Fruit fly (Drosophila melanogaster) whole organism, embryonic: Measurements from ENCODE around the gene puc.
A peak's percentile ranks its signal among the peaks of the same experiment; 100 is the strongest.

ENCODE experiments used
- Ada2b ChIP-seq: fragments of 200-800 bp; sonication (Bioruptor generic); IDR thresholded peaks from 2 replicates; pipeline ENCODE4 v1.3.6; 2022; ENCODE audit warnings: missing biosample characterization, missing genetic modification characterization
- BtbVII ChIP-seq: fragments of 200-800 bp; sonication (Bioruptor generic); optimal IDR thresholded peaks from 3 replicates; lab custom pipeline; 2017; ENCODE audit warnings: missing biosample characterization, mild to moderate bottlenecking, missing genetic modification characterization
- CG11696 ChIP-seq: fragments of 200-800 bp; sonication (Bioruptor generic); IDR thresholded peaks from 2 replicates; pipeline ENCODE4 v1.3.6; 2022; ENCODE audit warnings: missing biosample characterization, missing genetic modification characterization
- CG12104 ChIP-seq: fragments of 200-800 bp; sonication (Bioruptor generic); optimal IDR thresholded peaks from 3 replicates; lab custom pipeline; 2016; ENCODE audit warnings: missing biosample characterization, missing genetic modification characterization
- CG13424 ChIP-seq: fragments of 200-800 bp; sonication (Bioruptor generic); optimal IDR thresholded peaks from 2 replicates; lab custom pipeline; 2019; ENCODE audit warnings: missing biosample characterization, mild to moderate bottlenecking, missing genetic modification characterization, moderate library complexity
- CG13775 ChIP-seq: fragments of 200-800 bp; sonication (Bioruptor generic); optimal IDR thresholded peaks from 3 replicates; lab custom pipeline; 2017; ENCODE audit warnings: missing biosample characterization, mild to moderate bottlenecking, missing genetic modification characterization
- CG14014 ChIP-seq: fragments of 200-800 bp; sonication (Bioruptor generic); IDR thresholded peaks from 2 replicates; pipeline ENCODE4 v1.3.6; 2022; ENCODE audit warnings: missing biosample characterization, missing genetic modification characterization
- CG14050 ChIP-seq: fragments of 200-800 bp; sonication (Bioruptor generic); IDR thresholded peaks from 3 replicates; pipeline ENCODE4 v1.3.6; 2022; ENCODE audit warnings: missing biosample characterization, missing genetic modification characterization
- CG1529 ChIP-seq: fragments of 200-800 bp; sonication (Bioruptor generic); optimal IDR thresholded peaks from 3 replicates; lab custom pipeline; 2018; ENCODE audit warnings: missing biosample characterization, missing genetic modification characterization
- CG15479 ChIP-seq: fragments of 200-800 bp; sonication (Bioruptor generic); optimal IDR thresholded peaks from 3 replicates; lab custom pipeline; 2019; ENCODE audit warnings: missing biosample characterization, mild to moderate bottlenecking, missing genetic modification characterization, moderate library complexity
- CG16779 ChIP-seq: fragments of 200-800 bp; sonication (Bioruptor generic); IDR thresholded peaks from 2 replicates; pipeline ENCODE4 v1.3.6; 2022; ENCODE audit warnings: missing biosample characterization, missing genetic modification characterization
- CG1792 ChIP-seq: fragments of 200-800 bp; sonication (Bioruptor generic); optimal IDR thresholded peaks from 2 replicates; lab custom pipeline; 2016; ENCODE audit warnings: missing biosample characterization, missing genetic modification characterization
- CG18476 ChIP-seq: fragments of 200-800 bp; sonication (Bioruptor generic); optimal IDR thresholded peaks from 2 replicates; lab custom pipeline; 2016; ENCODE audit warnings: missing biosample characterization, mild to moderate bottlenecking, missing genetic modification characterization
- CG2678 ChIP-seq: fragments of 200-800 bp; sonication (Bioruptor generic); optimal IDR thresholded peaks from 3 replicates; lab custom pipeline; 2019; ENCODE audit warnings: missing biosample characterization, mild to moderate bottlenecking, missing genetic modification characterization, moderate library complexity
- CG30431 ChIP-seq: fragments of 200-800 bp; sonication (Bioruptor generic); optimal IDR thresholded peaks from 2 replicates; lab custom pipeline; 2017; ENCODE audit warnings: missing biosample characterization, missing genetic modification characterization
- CG3163 ChIP-seq: fragments of 200-800 bp; sonication (Bioruptor generic); optimal IDR thresholded peaks from 3 replicates; lab custom pipeline; 2016; ENCODE audit warnings: missing biosample characterization, missing genetic modification characterization
- CG4360 ChIP-seq: fragments of 200-800 bp; sonication (Bioruptor generic); IDR thresholded peaks from 2 replicates; pipeline ENCODE4 v1.3.6; 2022; ENCODE audit warnings: missing biosample characterization, missing genetic modification characterization
- CG6813 ChIP-seq: fragments of 200-800 bp; sonication (Bioruptor generic); optimal IDR thresholded peaks from 2 replicates; lab custom pipeline; 2017; ENCODE audit warnings: missing biosample characterization, missing genetic modification characterization, mild to moderate bottlenecking, moderate library complexity, missing genetic modification reagents
- CG8359 ChIP-seq: fragments of 200-800 bp; sonication (Bioruptor generic); optimal IDR thresholded peaks from 2 replicates; lab custom pipeline; 2017; ENCODE audit warnings: missing biosample characterization, mild to moderate bottlenecking, missing genetic modification characterization, borderline replicate concordance
- CG8924 ChIP-seq: fragments of 200-800 bp; optimal IDR thresholded peaks from 3 replicates; lab custom pipeline; 2019; ENCODE audit warnings: missing biosample characterization, mild to moderate bottlenecking, missing genetic modification characterization, moderate library complexity
- Eip74EF ChIP-seq, 2 experiments: fragments of 200-800 bp in 1 of 2; fragments of >200 bp in 1 of 2; sonication (Bioruptor generic) in 1 of 2; optimal IDR thresholded peaks; 2 replicates each; lab custom pipeline; 2017 to 2019; ENCODE audit warnings: missing biosample characterization in 2 of 2, missing genetic modification characterization in 2 of 2, mild to moderate bottlenecking in 1 of 2, moderate library complexity in 1 of 2
- Ets65A ChIP-seq: fragments of 200-800 bp; sonication (Bioruptor generic); peaks from one replicate; lab custom pipeline; 2016; ENCODE audit warnings: missing biosample characterization, missing genetic modification characterization
- H15 ChIP-seq: fragments of 200-800 bp; sonication (Bioruptor generic); IDR thresholded peaks from 3 replicates; pipeline ENCODE4 v1.3.6; 2022; ENCODE audit warnings: missing biosample characterization, missing genetic modification characterization
- Hey ChIP-seq: fragments of 200-800 bp; sonication (Bioruptor generic); optimal IDR thresholded peaks from 3 replicates; lab custom pipeline; 2018; ENCODE audit warnings: missing biosample characterization, mild to moderate bottlenecking, missing genetic modification characterization
- Mad ChIP-seq: fragments of 200-800 bp; sonication (Bioruptor generic); optimal IDR thresholded peaks from 2 replicates; lab custom pipeline; 2016; ENCODE audit warnings: missing biosample characterization, missing genetic modification characterization
- NK7.1 ChIP-seq: fragments of 200-800 bp; sonication (Bioruptor generic); optimal IDR thresholded peaks from 3 replicates; lab custom pipeline; 2016; ENCODE audit warnings: missing biosample characterization, missing genetic modification characterization
- Nf-YC ChIP-seq: fragments of 200-800 bp; optimal IDR thresholded peaks from 3 replicates; lab custom pipeline; 2019; ENCODE audit warnings: missing biosample characterization, mild to moderate bottlenecking, missing genetic modification characterization, moderate library complexity
- Side ChIP-seq: fragments of 200-800 bp; sonication (Bioruptor generic); optimal IDR thresholded peaks from 2 replicates; lab custom pipeline; 2016; ENCODE audit warnings: missing biosample characterization, missing genetic modification characterization
- Sry-β ChIP-seq: fragments of 200-800 bp; sonication (Bioruptor generic); optimal IDR thresholded peaks from 2 replicates; lab custom pipeline; 2018; ENCODE audit warnings: missing biosample characterization, mild to moderate bottlenecking, missing genetic modification characterization, moderate library complexity
- Tbp ChIP-seq: fragments of >200 bp; optimal IDR thresholded peaks from 2 replicates; lab custom pipeline; 2018; ENCODE audit warnings: missing biosample characterization, missing genetic modification characterization
- ab ChIP-seq: fragments of 200-800 bp; sonication (Bioruptor generic); optimal IDR thresholded peaks from 2 replicates; lab custom pipeline; 2016; ENCODE audit warnings: missing biosample characterization, missing genetic modification characterization
- ap ChIP-seq: fragments of 200-800 bp; sonication (Bioruptor generic); IDR thresholded peaks from 2 replicates; pipeline ENCODE4 v1.3.6; 2022; ENCODE audit warnings: missing biosample characterization, missing genetic modification characterization
- cad ChIP-seq: fragments of >200 bp; optimal IDR thresholded peaks from 2 replicates; lab custom pipeline; 2017; ENCODE audit warnings: missing biosample characterization, missing genetic modification characterization
- crc ChIP-seq: fragments of 200-800 bp; sonication (Bioruptor generic); optimal IDR thresholded peaks from 2 replicates; lab custom pipeline; 2016; ENCODE audit warnings: missing biosample characterization, missing genetic modification characterization
- croc ChIP-seq: fragments of 200-800 bp; sonication (Bioruptor generic); conservative IDR thresholded peaks from 3 replicates; pipeline ENCODE4 v1.3.6; 2022; ENCODE audit warnings: missing biosample characterization, missing genetic modification characterization
- dmrt11E ChIP-seq: fragments of 200-800 bp; sonication (Bioruptor generic); optimal IDR thresholded peaks from 3 replicates; lab custom pipeline; 2018; ENCODE audit warnings: missing biosample characterization, mild to moderate bottlenecking, missing genetic modification characterization, moderate library complexity
- ems ChIP-seq: fragments of 200-800 bp; sonication (Bioruptor generic); optimal IDR thresholded peaks from 3 replicates; lab custom pipeline; 2016; ENCODE audit warnings: missing biosample characterization, missing genetic modification characterization
- fu2 ChIP-seq: fragments of 200-800 bp; sonication (Bioruptor generic); optimal IDR thresholded peaks from 2 replicates; lab custom pipeline; 2016; ENCODE audit warnings: missing biosample characterization, missing genetic modification characterization
- gsb-n ChIP-seq: fragments of 200-800 bp; sonication (Bioruptor generic); optimal IDR thresholded peaks from 3 replicates; lab custom pipeline; 2018; ENCODE audit warnings: missing biosample characterization, mild to moderate bottlenecking, missing genetic modification characterization
- jing ChIP-seq: fragments of 200-800 bp; sonication (Bioruptor generic); optimal IDR thresholded peaks from 2 replicates; lab custom pipeline; 2018; ENCODE audit warnings: missing biosample characterization, mild to moderate bottlenecking, missing genetic modification characterization
- nom ChIP-seq: fragments of 200-800 bp; sonication (Bioruptor generic); optimal IDR thresholded peaks from 2 replicates; lab custom pipeline; 2017; ENCODE audit warnings: missing biosample characterization, missing genetic modification characterization, mild to moderate bottlenecking, moderate library complexity, missing genetic modification reagents
- pan ChIP-seq, 4 experiments: fragments of >200 bp in 3 of 4; fragments of 200-800 bp in 1 of 4; sonication (Bioruptor generic) in 1 of 4; optimal IDR thresholded peaks in 3 of 4; IDR thresholded peaks in 1 of 4; 2 replicates each; pipeline versions ENCODE4 v1.3.6 to Lab custom; 2017 to 2022; ENCODE audit warnings: missing biosample characterization in 2 of 4, missing genetic modification characterization in 2 of 4, mixed read lengths in 1 of 4
- pho ChIP-seq: fragments of 200-800 bp; sonication (Bioruptor generic); optimal IDR thresholded peaks from 2 replicates; lab custom pipeline; 2016; ENCODE audit warnings: missing biosample characterization, missing genetic modification characterization
- phol ChIP-seq: fragments of 200-800 bp; sonication (Bioruptor generic); optimal IDR thresholded peaks from 3 replicates; lab custom pipeline; 2018; ENCODE audit warnings: missing biosample characterization, mild to moderate bottlenecking, missing genetic modification characterization, moderate library complexity
- ro ChIP-seq: fragments of 200-800 bp; sonication (Bioruptor generic); IDR thresholded peaks from 2 replicates; pipeline ENCODE4 v1.3.6; 2022; ENCODE audit warnings: missing biosample characterization, missing genetic modification characterization
- slp2 ChIP-seq: fragments of 200-800 bp; sonication (Bioruptor generic); optimal IDR thresholded peaks from 2 replicates; lab custom pipeline; 2016; ENCODE audit warnings: missing biosample characterization, missing genetic modification characterization
- tgo ChIP-seq: fragments of 200-800 bp; sonication (Bioruptor generic); IDR thresholded peaks from 3 replicates; pipeline ENCODE4 v1.3.6; 2022; ENCODE audit warnings: missing biosample characterization, missing genetic modification characterization
- unc-4 ChIP-seq: fragments of 200-800 bp; sonication (Bioruptor generic); IDR thresholded peaks from 2 replicates; pipeline ENCODE4 v1.3.6; 2022; ENCODE audit warnings: missing biosample characterization, missing genetic modification characterization; ENCODE audit not compliant: partially characterized antibody

puc gene

dm6 chr3R:8119457-8120337 lies 14.6 kb downstream of the puc start (continued):
- no peak for TF ChIP-seq Mad
- TF ChIP-seq nom: no peak
- peak; percentile 53 for TF ChIP-seq gsb-n
- TF ChIP-seq CG11696 (GFP tag; lab: Robert Waterston, UW): no peak; the same call in 1 of the 2 replicates
- no peak for TF ChIP-seq Tbp (GFP tag; lab: Kevin White, UChicago)
- no peak for TF ChIP-seq ab (GFP tag; lab: Kevin White, UChicago)
- TF ChIP-seq CG14050 (GFP tag; lab: Robert Waterston, UW): peak; percentile 49; the same call in 2 of the 3 replicates
- TF ChIP-seq CG2678: peak; percentile 89
- TF ChIP-seq CG12104: peak; percentile 39
- TF ChIP-seq unc-4 (GFP tag; lab: Robert Waterston, UW): peak; percentile 41; the same call in 1 of the 2 replicates
- TF ChIP-seq CG13424 (tag; lab: Kevin White, UChicago): peak; percentile 75
- TF ChIP-seq CG14014 (GFP tag; lab: Robert Waterston, UW): peak; percentile 63; the same call in 1 of the 2 replicates
- TF ChIP-seq fu2 (GFP tag; lab: Kevin White, UChicago): no peak
- TF ChIP-seq CG16779 (GFP tag; lab: Robert Waterston, UW): no peak
- TF ChIP-seq cad (GFP tag; lab: Kevin White, UChicago): no peak
- no peak for TF ChIP-seq slp2 (GFP tag; lab: Kevin White, UChicago)
- TF ChIP-seq Side: no peak
- TF ChIP-seq Hey (tag; lab: Kevin White, UChicago): peak; percentile 20
- TF ChIP-seq CG18476 (GFP tag; lab: Kevin White, UChicago): peak; percentile 25
- peak; percentile 89 for TF ChIP-seq Sry-β (GFP tag; lab: Kevin White, UChicago)
- TF ChIP-seq CG8924 (tag; lab: Kevin White, UChicago): peak; percentile 83
- no peak for TF ChIP-seq jing
- TF ChIP-seq NK7.1 (GFP tag; lab: Kevin White, UChicago): no peak
- peak; percentile 63 for TF ChIP-seq CG6813
- peak; percentile 34 for TF ChIP-seq CG13775 (GFP tag; lab: Kevin White, UChicago)
- no peak for TF ChIP-seq pho
- TF ChIP-seq CG8359 (GFP tag; lab: Kevin White, UChicago): no peak
- TF ChIP-seq CG4360 (GFP tag; lab: Robert Waterston, UW): peak; percentile 88
- no peak for TF ChIP-seq pan (optimal IDR thresholded peaks at IDR 0.05; lab: Kevin White, UChicago)
- TF ChIP-seq pan (GFP tag; optimal IDR thresholded peaks at IDR 0.05 in 1 of 2, IDR thresholded peaks at IDR 0.05 in 1 of 2): peak in 1 of 2 experiments; percentile 75
- TF ChIP-seq BtbVII: peak; percentile 67
- peak; percentile 38; the same call in 1 of the 2 replicates for TF ChIP-seq ap (GFP tag; lab: Robert Waterston, UW)
- TF ChIP-seq crc (GFP tag; lab: Kevin White, UChicago): no peak
- TF ChIP-seq CG15479: peak; percentile 51
- TF ChIP-seq CG30431 (GFP tag; lab: Kevin White, UChicago): no peak
- peak; percentile 64 for TF ChIP-seq phol (tag; lab: Kevin White, UChicago)
- TF ChIP-seq CG1792 (GFP tag; lab: Kevin White, UChicago): no peak
- TF ChIP-seq tgo (GFP tag; lab: Robert Waterston, UW): peak; percentile 78
- peak; percentile 28 for TF ChIP-seq dmrt11E (tag; lab: Kevin White, UChicago)
- peak in 1 of 2 experiments; percentile 54 for TF ChIP-seq Eip74EF (GFP tag; optimal IDR thresholded peaks at IDR 0.05; lab: Kevin White, UChicago)
- TF ChIP-seq ro (GFP tag; lab: Robert Waterston, UW): no peak
- TF ChIP-seq CG3163: no peak
- no peak for TF ChIP-seq Ets65A (GFP tag; lab: Kevin White, UChicago)
- TF ChIP-seq Nf-YC (tag; lab: Kevin White, UChicago): peak; percentile 29
- TF ChIP-seq croc (GFP tag; lab: Robert Waterston, UW): peak; percentile 25; the same call in 2 of the 3 replicates
- no peak for TF ChIP-seq ems (GFP tag; lab: Kevin White, UChicago)
- TF ChIP-seq H15 (GFP tag; lab: Robert Waterston, UW): 0 out of 3 replicates have a peak, but pooled peaks have one; percentile 18
- peak; percentile 66 for TF ChIP-seq Ada2b (GFP tag; lab: Robert Waterston, UW)
- peak; percentile 7 for TF ChIP-seq CG1529
